Fruit fly (Drosophila melanogaster) whole organism, pupa: ENCODE results near the gene Acp65Aa.

ENCODE experiments used
- CG10348 ChIP-seq: fragments of 200-800 bp; sonication (Bioruptor generic); IDR thresholded peaks from 2 replicates; pipeline ENCODE4 v1.3.6; 2022; ENCODE audit warnings: missing biosample characterization, missing genetic modification characterization
- CG12605 ChIP-seq: fragments of 200-800 bp; sonication (Bioruptor generic); IDR thresholded peaks from 2 replicates; pipeline ENCODE4 v1.3.6; 2022; ENCODE audit warnings: missing biosample characterization, missing genetic modification characterization
- CG13204 ChIP-seq: fragments of 200-800 bp; sonication (Bioruptor generic); optimal IDR thresholded peaks from 2 replicates; lab custom pipeline; 2018; ENCODE audit warnings: missing biosample characterization, mild to moderate bottlenecking, missing genetic modification characterization, moderate library complexity
- CG14655 ChIP-seq: fragments of 200-800 bp; sonication (Bioruptor generic); optimal IDR thresholded peaks from 3 replicates; lab custom pipeline; 2017; ENCODE audit warnings: mild to moderate bottlenecking, missing biosample characterization, missing genetic modification reagents, missing genetic modification characterization
- CG15710 ChIP-seq: fragments of 200-800 bp; sonication (Bioruptor generic); optimal IDR thresholded peaks from 2 replicates; lab custom pipeline; 2018; ENCODE audit warnings: missing biosample characterization, mild to moderate bottlenecking, missing genetic modification characterization, moderate library complexity
- CG17806 ChIP-seq: fragments of 200-800 bp; sonication (Bioruptor generic); optimal IDR thresholded peaks from 2 replicates; lab custom pipeline; 2018; ENCODE audit warnings: missing biosample characterization, mild to moderate bottlenecking, missing genetic modification characterization, moderate library complexity
- CG32121 ChIP-seq: fragments of 200-800 bp; sonication (Bioruptor generic); IDR thresholded peaks from 2 replicates; pipeline ENCODE4 v1.3.6; 2022; ENCODE audit warnings: missing biosample characterization, missing genetic modification characterization
- CG34367 ChIP-seq: fragments of 200-800 bp; sonication (Bioruptor generic); optimal IDR thresholded peaks from 2 replicates; lab custom pipeline; 2018; ENCODE audit warnings: missing biosample characterization, mild to moderate bottlenecking, missing genetic modification characterization
- CG4496 ChIP-seq: fragments of 200-800 bp; sonication (Bioruptor generic); IDR thresholded peaks from 3 replicates; pipeline ENCODE4 v1.3.6; 2022; ENCODE audit warnings: missing biosample characterization, missing genetic modification characterization
- CG8159 ChIP-seq: fragments of 200-800 bp; sonication (Bioruptor generic); optimal IDR thresholded peaks from 3 replicates; lab custom pipeline; 2018; ENCODE audit warnings: missing biosample characterization, mild to moderate bottlenecking, missing genetic modification characterization, moderate library complexity
- CG8301 ChIP-seq: fragments of 200-800 bp; sonication (Bioruptor generic); optimal IDR thresholded peaks from 2 replicates; lab custom pipeline; 2018; ENCODE audit warnings: missing biosample characterization, mild to moderate bottlenecking, missing genetic modification characterization
- CG9948 ChIP-seq: fragments of 200-800 bp; sonication (Bioruptor generic); optimal IDR thresholded peaks from 2 replicates; lab custom pipeline; 2018; ENCODE audit warnings: missing biosample characterization, mild to moderate bottlenecking, missing genetic modification characterization, moderate library complexity
- D1 ChIP-seq: fragments of 200-800 bp; sonication (Bioruptor generic); optimal IDR thresholded peaks from 2 replicates; lab custom pipeline; 2018; ENCODE audit warnings: missing biosample characterization, mild to moderate bottlenecking, missing genetic modification characterization, moderate library complexity
- EcR ChIP-seq: fragments of 200-800 bp; sonication (Bioruptor generic); optimal IDR thresholded peaks from 3 replicates; lab custom pipeline; 2019; ENCODE audit warnings: missing biosample characterization, missing genetic modification characterization, mild to moderate bottlenecking, moderate library complexity, missing genetic modification reagents
- Ets98B ChIP-seq: fragments of 200-800 bp; sonication (Bioruptor generic); IDR thresholded peaks from 2 replicates; pipeline ENCODE4 v1.3.6; 2022; ENCODE audit warnings: missing biosample characterization, missing genetic modification characterization
- Pif1A ChIP-seq: fragments of 200-800 bp; sonication (Bioruptor generic); optimal IDR thresholded peaks from 3 replicates; lab custom pipeline; 2016; ENCODE audit warnings: missing biosample characterization, missing genetic modification characterization
- Pif1B ChIP-seq: fragments of 200-800 bp; sonication (Bioruptor generic); optimal IDR thresholded peaks from 3 replicates; lab custom pipeline; 2016; ENCODE audit warnings: missing biosample characterization, missing genetic modification characterization
- Snoo ChIP-seq: fragments of 200-800 bp; sonication (Bioruptor generic); optimal IDR thresholded peaks from 3 replicates; lab custom pipeline; 2017; ENCODE audit warnings: missing biosample characterization, mild to moderate bottlenecking, missing genetic modification characterization, inconsistent platforms
- fd96Ca ChIP-seq: fragments of 200-800 bp; sonication (Bioruptor generic); IDR thresholded peaks from 3 replicates; pipeline ENCODE4 v1.3.6; 2022; ENCODE audit warnings: missing biosample characterization, missing genetic modification characterization
- gl ChIP-seq: fragments of 200-800 bp; sonication (Bioruptor generic); optimal IDR thresholded peaks from 2 replicates; lab custom pipeline; 2018; ENCODE audit warnings: missing biosample characterization, mild to moderate bottlenecking, missing genetic modification characterization
- rn ChIP-seq: fragments of 200-800 bp; sonication (Bioruptor generic); IDR thresholded peaks from 2 replicates; pipeline ENCODE4 v1.3.6; 2022; ENCODE audit warnings: missing biosample characterization, missing genetic modification characterization

Gene Acp65Aa

DNA sequence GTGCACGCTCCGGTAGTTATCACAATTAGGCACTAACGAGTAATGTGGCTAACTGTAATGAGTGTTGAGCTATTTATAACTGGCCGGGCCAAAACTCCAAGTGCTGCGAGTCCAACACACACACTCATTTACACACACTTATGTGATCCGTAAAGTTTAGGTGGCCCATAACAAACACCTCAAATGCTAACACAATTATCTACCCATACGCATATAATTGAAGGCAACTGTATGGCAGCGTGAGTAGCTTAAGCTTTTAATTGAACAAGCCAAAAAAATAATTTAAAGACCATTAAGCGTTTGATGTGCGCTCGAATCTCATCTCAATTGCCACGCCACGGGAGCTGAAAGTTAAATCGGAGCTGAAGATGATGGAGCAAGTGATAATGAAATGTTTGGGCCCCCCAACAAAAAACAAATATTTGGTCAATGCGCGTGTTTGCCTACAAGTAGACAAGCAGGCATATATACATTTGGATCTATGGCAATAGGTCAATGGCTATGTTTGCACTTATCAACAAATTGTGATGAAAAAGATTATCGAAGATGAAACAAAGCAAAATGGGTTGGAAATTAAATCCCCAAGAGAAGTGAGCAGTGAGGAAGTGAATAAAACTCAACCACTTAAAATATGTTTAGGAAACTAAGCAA, 12.5 kb downstream of the Acp65Aa start, which contains the start of gene Cpr65Av:
Cpr65Av (minus strand) TSS at position 51 of the 651 bp plus-strand sequence.
- no peak for TF ChIP-seq gl (tag; lab: Kevin White, UChicago)
- TF ChIP-seq CG34367 (tag; lab: Kevin White, UChicago), result no peak
- no peak for TF ChIP-seq Snoo
- TF ChIP-seq CG13204 (GFP tag; lab: Kevin White, UChicago), result no peak
- no peak for TF ChIP-seq D1 (tag; lab: Kevin White, UChicago)
- TF ChIP-seq CG15710, result no peak
- TF ChIP-seq CG4496 (GFP tag; lab: Robert Waterston, UW), result no peak
- TF ChIP-seq Pif1A, result no peak
- TF ChIP-seq CG17806 (tag; lab: Kevin White, UChicago), result no peak
- TF ChIP-seq CG9948 (tag; lab: Kevin White, UChicago), result no peak
- no peak for TF ChIP-seq CG8301 (tag; lab: Kevin White, UChicago)
- no peak for TF ChIP-seq fd96Ca (GFP tag; lab: Robert Waterston, UW)
- TF ChIP-seq CG8159, result no peak
- TF ChIP-seq CG12605 (GFP tag; lab: Robert Waterston, UW), result no peak
- no peak for TF ChIP-seq CG14655 (GFP tag; lab: Kevin White, UChicago)
- no peak for TF ChIP-seq EcR (GFP tag; lab: Kevin White, UChicago)
- no peak for TF ChIP-seq Ets98B
- no peak for TF ChIP-seq Pif1B

dm6 chr3L:6138586-6138985, 14.0 kb downstream of the Acp65Aa start:
- TF ChIP-seq rn (GFP tag; lab: Robert Waterston, UW), result no peak

- TF ChIP-seq D1 (tag; lab: Kevin White, UChicago), result no peak
- no peak for TF ChIP-seq EcR (GFP tag; lab: Kevin White, UChicago)
- no peak for TF ChIP-seq CG8301 (tag; lab: Kevin White, UChicago)
- no peak for TF ChIP-seq CG8159
- TF ChIP-seq fd96Ca (GFP tag; lab: Robert Waterston, UW), result no peak
- TF ChIP-seq CG17806 (tag; lab: Kevin White, UChicago), result no peak
- no peak for TF ChIP-seq CG15710
- TF ChIP-seq CG12605 (GFP tag; lab: Robert Waterston, UW), result no peak
- no peak for TF ChIP-seq Snoo
- no peak for TF ChIP-seq CG9948 (tag; lab: Kevin White, UChicago)
- TF ChIP-seq gl (tag; lab: Kevin White, UChicago), result no peak
- TF ChIP-seq Pif1B, result no peak
- TF ChIP-seq CG34367 (tag; lab: Kevin White, UChicago), result no peak
- TF ChIP-seq CG32121 (GFP tag; lab: Robert Waterston, UW), result no peak
- TF ChIP-seq Ets98B, result no peak
These were observed 14.5 kb downstream of the Acp65Aa start, which contains the start of gene Lcp65Ae for dm6 chr3L:6138018-6138417. Gene Lcp65Ae, minus strand, starts transcription at chr3L:6138118.

- TF ChIP-seq fd96Ca (GFP tag; lab: Robert Waterston, UW) (no peak), Pif1B (no peak), EcR (GFP tag; lab: Kevin White, UChicago) (no peak), CG17806 (tag; lab: Kevin White, UChicago) (no peak), CG32121 (GFP tag; lab: Robert Waterston, UW) (no peak), CG12605 (GFP tag; lab: Robert Waterston, UW) (no peak), CG9948 (tag; lab: Kevin White, UChicago) (no peak), Pif1A (no peak), Snoo (no peak), gl (tag; lab: Kevin White, UChicago) (no peak), CG15710 (no peak), CG34367 (tag; lab: Kevin White, UChicago) (no peak), CG13204 (GFP tag; lab: Kevin White, UChicago) (no peak), Ets98B (no peak), CG10348 (GFP tag; lab: Robert Waterston, UW) (no peak), CG8159 (no peak), CG14655 (GFP tag; lab: Kevin White, UChicago) (no peak), CG8301 (tag; lab: Kevin White, UChicago) (no peak), rn (GFP tag; lab: Robert Waterston, UW) (no peak)
These were observed 15.9 kb downstream of the Acp65Aa start, which contains the start of gene Lcp65Af for dm6 chr3L:6136691-6137090. Gene Lcp65Af, minus strand, starts transcription at chr3L:6136791.

dm6 chr3L:6135174-6135573, 17.4 kb downstream of the Acp65Aa start, which contains the start of gene Lcp65Ag1:
Gene Lcp65Ag1, minus strand, starts transcription at chr3L:6135274.
- no peak for TF ChIP-seq rn (GFP tag; lab: Robert Waterston, UW)
- TF ChIP-seq CG8159, result no peak
- no peak for TF ChIP-seq CG12605 (GFP tag; lab: Robert Waterston, UW)
- no peak for TF ChIP-seq fd96Ca (GFP tag; lab: Robert Waterston, UW)
- no peak for TF ChIP-seq CG13204 (GFP tag; lab: Kevin White, UChicago)
- no peak for TF ChIP-seq CG32121 (GFP tag; lab: Robert Waterston, UW)
- TF ChIP-seq CG15710, result no peak
- no peak for TF ChIP-seq gl (tag; lab: Kevin White, UChicago)
- no peak for TF ChIP-seq EcR (GFP tag; lab: Kevin White, UChicago)
- TF ChIP-seq CG17806 (tag; lab: Kevin White, UChicago), result no peak
- no peak for TF ChIP-seq CG8301 (tag; lab: Kevin White, UChicago)
- no peak for TF ChIP-seq D1 (tag; lab: Kevin White, UChicago)
- TF ChIP-seq Pif1A, result no peak

- TF ChIP-seq CG32121 (GFP tag; lab: Robert Waterston, UW) (no peak), gl (tag; lab: Kevin White, UChicago) (no peak), CG17806 (tag; lab: Kevin White, UChicago) (no peak), CG13204 (GFP tag; lab: Kevin White, UChicago) (no peak), Snoo (no peak), CG15710 (no peak), EcR (GFP tag; lab: Kevin White, UChicago) (no peak), Pif1A (no peak), CG4496 (GFP tag; lab: Robert Waterston, UW) (no peak), CG8301 (tag; lab: Kevin White, UChicago) (no peak), fd96Ca (GFP tag; lab: Robert Waterston, UW) (no peak), CG14655 (GFP tag; lab: Kevin White, UChicago) (no peak), D1 (tag; lab: Kevin White, UChicago) (no peak), Pif1B (no peak), Ets98B (no peak), CG9948 (tag; lab: Kevin White, UChicago) (no peak), rn (GFP tag; lab: Robert Waterston, UW) (no peak), CG12605 (GFP tag; lab: Robert Waterston, UW) (no peak)
These were observed 19.0 kb downstream of the Acp65Aa start, which contains the start of gene Lcp65Ag2 for dm6 chr3L:6133546-6133945. Gene Lcp65Ag2, minus strand, starts transcription at chr3L:6133593.
